Worm (Caenorhabditis elegans) whole organism, mixed stage, embryonic: ENCODE measurements around the gene lab-2.

Source experiments
- M03D4.4 ChIP-seq: sonication (generic microtip); optimal IDR thresholded peaks from 2 replicates; lab custom pipeline; 2017; ENCODE audit warnings: mild to moderate bottlenecking, missing genetic modification characterization, missing compliant biosample characterization
- ceh-39 ChIP-seq: fragments of 150-350 bp; optimal IDR thresholded peaks from 2 replicates; lab custom pipeline; 2014; ENCODE audit warnings: missing biosample characterization, missing genetic modification characterization
- cnd-1 ChIP-seq: fragments of 200-800 bp; sonication (Bioruptor generic); optimal IDR thresholded peaks from 2 replicates; lab custom pipeline; 2018; ENCODE audit warnings: mild to moderate bottlenecking, missing genetic modification characterization, missing compliant biosample characterization
- elt-1 ChIP-seq: sonication (generic microtip); optimal IDR thresholded peaks from 2 replicates; lab custom pipeline; 2017; ENCODE audit warnings: missing genetic modification characterization, mild to moderate bottlenecking, missing compliant biosample characterization, antibody characterized with exemption, moderate library complexity, borderline replicate concordance; ENCODE audit not compliant: insufficient read depth
- elt-3 ChIP-seq: fragments of 150-350 bp; optimal IDR thresholded peaks from 2 replicates; lab custom pipeline; 2014; ENCODE audit warnings: missing biosample characterization, missing genetic modification characterization
- lin-13 ChIP-seq: fragments of 150-350 bp; optimal IDR thresholded peaks from 2 replicates; lab custom pipeline; 2014; ENCODE audit warnings: missing biosample characterization, missing genetic modification characterization
- lsy-2 ChIP-seq: fragments of 150-350 bp; optimal IDR thresholded peaks from 2 replicates; lab custom pipeline; 2014; ENCODE audit warnings: missing biosample characterization, missing genetic modification characterization
- nhr-12 ChIP-seq: fragments of 150-350 bp; optimal IDR thresholded peaks from 2 replicates; lab custom pipeline; 2014; ENCODE audit warnings: missing biosample characterization, missing genetic modification characterization
- nhr-28 ChIP-seq: fragments of 150-350 bp; optimal IDR thresholded peaks from 2 replicates; lab custom pipeline; 2014; ENCODE audit warnings: missing biosample characterization, missing genetic modification characterization
- nhr-76 ChIP-seq: sonication (generic microtip); optimal IDR thresholded peaks from 2 replicates; lab custom pipeline; 2017; ENCODE audit warnings: missing biosample characterization, missing genetic modification characterization
- snpc-4 ChIP-seq: fragments of 150-350 bp; optimal IDR thresholded peaks from 2 replicates; lab custom pipeline; 2014; ENCODE audit warnings: missing biosample characterization, missing genetic modification characterization
- tbx-8 ChIP-seq: fragments of 200-800 bp; sonication (Bioruptor generic); optimal IDR thresholded peaks from 2 replicates; lab custom pipeline; 2018; ENCODE audit warnings: mild to moderate bottlenecking, missing genetic modification characterization, moderate library complexity, missing compliant biosample characterization
- unc-62 ChIP-seq: fragments of 150-350 bp; optimal IDR thresholded peaks from 2 replicates; lab custom pipeline; 2014; ENCODE audit warnings: missing biosample characterization, missing genetic modification reagents, missing genetic modification characterization

DNA sequence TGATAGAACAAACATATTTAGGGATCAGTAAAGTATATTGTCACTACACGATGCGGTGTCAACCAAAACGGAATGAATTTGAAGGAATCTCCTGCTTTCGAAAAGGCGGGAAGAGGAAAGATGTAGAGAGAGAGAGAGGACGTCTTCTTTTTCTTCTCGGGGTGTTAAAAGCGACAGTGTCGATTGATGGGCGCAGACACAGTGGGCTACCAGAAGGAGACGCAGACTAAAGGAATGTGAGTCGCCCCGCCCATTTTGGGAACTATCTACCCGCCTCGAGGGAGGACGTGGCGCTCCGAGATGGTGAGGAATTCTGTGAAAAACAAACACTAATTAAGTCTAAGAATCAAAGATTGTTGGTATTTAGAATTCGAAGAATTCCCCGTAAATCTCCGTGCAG lies 29.9 kb downstream of the lab-2 start, which contains the start of the genes B0361.14 and B0361.9:
- no peak for TF ChIP-seq tbx-8 (GFP tag; lab: Kevin White, UChicago)
- no peak for TF ChIP-seq lin-13 (tag; lab: Kevin White, UChicago)
- TF ChIP-seq lsy-2, result no peak
- TF ChIP-seq elt-1, result no peak
- TF ChIP-seq nhr-12, result no peak
- no peak for TF ChIP-seq nhr-76 (tag; lab: Kevin White, UChicago)
- TF ChIP-seq elt-3, result no peak
- no peak for TF ChIP-seq M03D4.4 (tag; lab: Kevin White, UChicago)
- TF ChIP-seq snpc-4, result no peak
- no peak for TF ChIP-seq nhr-28 (tag; lab: Kevin White, UChicago)
- no peak for TF ChIP-seq unc-62
- TF ChIP-seq cnd-1 (tag; lab: Kevin White, UChicago), result no peak
- no peak for TF ChIP-seq ceh-39
